Fruit fly (Drosophila melanogaster): ENCODE measurements around the gene Larp4B.

Larp4B gene

DNA sequence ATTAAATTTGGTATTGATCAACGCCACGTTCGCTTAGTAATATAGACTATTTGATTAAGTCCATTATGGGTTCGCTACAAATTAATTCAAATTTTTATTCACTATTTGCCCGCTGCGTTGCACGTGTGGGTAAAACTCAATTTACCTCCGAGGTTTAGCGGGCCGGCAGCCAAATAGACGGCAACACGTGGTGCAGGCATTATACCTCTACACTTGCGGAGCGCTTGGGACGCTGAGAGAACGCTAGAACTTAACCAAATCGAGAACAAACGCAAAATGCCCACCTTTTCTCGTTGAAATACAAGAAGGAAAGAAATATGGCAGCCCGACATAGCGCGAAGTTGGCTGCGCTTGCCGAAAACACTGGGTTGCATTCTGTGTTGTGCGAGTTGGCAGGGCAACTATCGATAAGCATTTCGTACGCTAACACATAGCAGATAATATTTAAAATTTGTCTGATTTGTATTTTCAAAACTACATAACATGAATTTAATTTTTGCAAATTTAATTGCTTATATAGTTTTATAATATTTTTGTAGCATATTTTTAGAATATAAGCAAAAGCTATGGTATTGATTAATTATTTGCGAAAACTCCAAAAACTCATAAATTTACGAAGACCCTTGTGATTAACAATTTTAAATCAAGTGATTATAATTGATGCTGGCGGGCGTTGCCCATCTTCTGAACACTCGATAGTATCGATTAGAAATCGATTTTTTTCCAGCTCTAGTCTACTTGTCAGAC lies 1.8 kb upstream of the Larp4B start, which contains the start of the genes RpL28 and eIF1 (continued):
- TF ChIP-seq Elba2 (GFP tag; optimal IDR thresholded peaks at IDR 0.05) (peak; percentile 62), CG3847 (GFP tag; IDR thresholded peaks at IDR 0.05) (peak; percentile 89), C15 (GFP tag; IDR thresholded peaks at IDR 0.05) (peak; percentile 86; the same call in 2 of the 3 replicates), trem (tag; optimal IDR thresholded peaks at IDR 0.05) (peak; percentile 99), CG17359 (tag; optimal IDR thresholded peaks at IDR 0.05) (peak; percentile 86), sug (tag; optimal IDR thresholded peaks at IDR 0.05) (peak; percentile 88), inv (GFP tag; IDR thresholded peaks at IDR 0.05; ENCODE audit: partially characterized antibody) (peak; percentile 72), peb (GFP tag; IDR thresholded peaks at IDR 0.05) (peak; percentile 52; the same call in 1 of the 2 replicates), CG13424 (tag; optimal IDR thresholded peaks at IDR 0.05) (peak; percentile 76), CG18599 (GFP tag; optimal IDR thresholded peaks at IDR 0.05) (peak; percentile 93), CG33213 (GFP tag; optimal IDR thresholded peaks at IDR 0.05) (peak; percentile 93), pum (GFP tag; optimal IDR thresholded peaks at IDR 0.05) (peak; percentile 85), en (GFP tag; optimal IDR thresholded peaks at IDR 0.05) (peak; percentile 76), tio (GFP tag; optimal IDR thresholded peaks at IDR 0.05) (no peak), CG17912 (GFP tag; optimal IDR thresholded peaks at IDR 0.05) (peak; percentile 91), CG17186 (GFP tag; optimal IDR thresholded peaks at IDR 0.05) (peak; percentile 92), jing (GFP tag; optimal IDR thresholded peaks at IDR 0.05) (no peak), CG9932 (GFP tag; IDR thresholded peaks at IDR 0.05) (peak; percentile 89), gce (GFP tag; IDR thresholded peaks at IDR 0.05) (peak; percentile 86), CG10431 (GFP tag; optimal IDR thresholded peaks at IDR 0.05) (peak; percentile 90), CG2712 (tag; optimal IDR thresholded peaks at IDR 0.05) (peak; percentile 86), Side (GFP tag; optimal IDR thresholded peaks at IDR 0.05) (peak; percentile 93), danr (GFP tag; IDR thresholded peaks at IDR 0.05) (0 out of 2 replicates have a peak, but pooled peaks have one; percentile 28), CG11085 (GFP tag; IDR thresholded peaks at IDR 0.05) (peak; percentile 87), CG11398 (GFP tag; optimal IDR thresholded peaks at IDR 0.05) (peak; percentile 92), unpg (GFP tag; optimal IDR thresholded peaks at IDR 0.05) (peak; percentile 78), ind (GFP tag; optimal IDR thresholded peaks at IDR 0.05) (peak; percentile 80), CG1602 (GFP tag; optimal IDR thresholded peaks at IDR 0.05) (peak; percentile 78), gt (GFP tag; IDR thresholded peaks at IDR 0.05) (peak; percentile 74), lmd (GFP tag; IDR thresholded peaks at IDR 0.05) (peak; percentile 82), D19A (tag; optimal IDR thresholded peaks at IDR 0.05) (peak; percentile 59), luna (GFP tag; optimal IDR thresholded peaks at IDR 0.05) (peak; percentile 92), pzg (GFP tag; optimal IDR thresholded peaks at IDR 0.05) (peak; percentile 85), CG16815 (GFP tag; optimal IDR thresholded peaks at IDR 0.05) (peak; percentile 78), eyg (GFP tag; optimal IDR thresholded peaks at IDR 0.05) (peak; percentile 87), psq (GFP tag; optimal IDR thresholded peaks at IDR 0.05) (peak; percentile 70), crp (GFP tag; optimal IDR thresholded peaks at IDR 0.05) (peak in 1 of 2 experiments; percentile 64), CG4360 (GFP tag; IDR thresholded peaks at IDR 0.05) (peak; percentile 59; the same call in 1 of the 2 replicates), kah (GFP tag; optimal IDR thresholded peaks at IDR 0.05) (peak; percentile 88), tna (GFP tag; IDR thresholded peaks at IDR 0.05; ENCODE audit: partially characterized antibody) (no peak; the same call in 1 of the 2 replicates), Sry-δ (GFP tag; optimal IDR thresholded peaks at IDR 0.05) (peak; percentile 89), CG12219 (GFP tag; optimal IDR thresholded peaks at IDR 0.05) (peak; percentile 87), YL-1 (GFP tag; optimal IDR thresholded peaks at IDR 0.05) (peak; percentile 98), cad (GFP tag; optimal IDR thresholded peaks at IDR 0.05) (no peak), CG10654 (GFP tag; optimal IDR thresholded peaks at IDR 0.05) (peak; percentile 93), Antp (GFP tag; optimal IDR thresholded peaks at IDR 0.05) (peak; percentile 87), nmo (GFP tag; optimal IDR thresholded peaks at IDR 0.05) (peak; percentile 90), CG6272 (GFP tag; IDR thresholded peaks at IDR 0.05) (peak; percentile 76), Doc3 (GFP tag; IDR thresholded peaks at IDR 0.05; ENCODE audit: partially characterized antibody) (peak; percentile 81)

Data from whole organism, embryonic.